Fruit fly (Drosophila melanogaster) whole organism, prepupa: ENCODE data around the gene Nepl20.

Experiments
- CG10631 ChIP-seq: fragments of 200-800 bp; sonication (Bioruptor generic); optimal IDR thresholded peaks from 2 replicates; lab custom pipeline; 2016; ENCODE audit warnings: missing biosample characterization, missing genetic modification characterization
- CG11294 ChIP-seq: fragments of 200-800 bp; sonication (Bioruptor generic); IDR thresholded peaks from 2 replicates; pipeline ENCODE4 v1.3.6; 2022; ENCODE audit warnings: missing biosample characterization, missing genetic modification characterization
- CG11762 ChIP-seq: fragments of 200-800 bp; sonication (Bioruptor generic); optimal IDR thresholded peaks from 3 replicates; lab custom pipeline; 2016; ENCODE audit warnings: missing biosample characterization, missing genetic modification characterization; ENCODE audit not compliant: insufficient read depth
- CG15336 ChIP-seq: fragments of 200-800 bp; sonication (Bioruptor generic); IDR thresholded peaks from 2 replicates; pipeline ENCODE4 v1.3.6; 2022; ENCODE audit warnings: missing biosample characterization, missing genetic modification characterization
- CG1621 ChIP-seq: fragments of 200-800 bp; sonication (Bioruptor generic); optimal IDR thresholded peaks from 3 replicates; lab custom pipeline; 2018; ENCODE audit warnings: missing biosample characterization, mild to moderate bottlenecking, missing genetic modification characterization
- CG3032 ChIP-seq: fragments of 200-800 bp; optimal IDR thresholded peaks from 2 replicates; lab custom pipeline; 2019; ENCODE audit warnings: missing biosample characterization, mild to moderate bottlenecking, missing genetic modification characterization, moderate library complexity
- CG32006 ChIP-seq: fragments of 200-800 bp; sonication (Bioruptor generic); optimal IDR thresholded peaks from 3 replicates; lab custom pipeline; 2017; ENCODE audit warnings: missing biosample characterization, mild to moderate bottlenecking, missing genetic modification characterization
- CG3919 ChIP-seq: fragments of 200-800 bp; sonication (Bioruptor generic); optimal IDR thresholded peaks from 3 replicates; lab custom pipeline; 2016; ENCODE audit warnings: missing biosample characterization, missing genetic modification characterization
- CG4318 ChIP-seq: fragments of 200-800 bp; sonication (Bioruptor generic); optimal IDR thresholded peaks from 3 replicates; lab custom pipeline; 2017; ENCODE audit warnings: missing biosample characterization, mild to moderate bottlenecking, missing genetic modification characterization
- CG6163 ChIP-seq: fragments of 200-800 bp; sonication (Bioruptor generic); IDR thresholded peaks from 3 replicates; pipeline ENCODE4 v1.3.6; 2022; ENCODE audit warnings: missing biosample characterization, missing genetic modification characterization
- CG6792 ChIP-seq: fragments of 200-800 bp; sonication (Bioruptor generic); optimal IDR thresholded peaks from 3 replicates; lab custom pipeline; 2016; ENCODE audit warnings: missing biosample characterization, missing genetic modification characterization
- CG6808 ChIP-seq: fragments of 200-800 bp; sonication (Bioruptor generic); optimal IDR thresholded peaks from 3 replicates; lab custom pipeline; 2017; ENCODE audit warnings: missing biosample characterization, missing genetic modification characterization, mild to moderate bottlenecking, moderate library complexity, missing genetic modification reagents
- CG7368 ChIP-seq: fragments of 200-800 bp; sonication (Bioruptor generic); optimal IDR thresholded peaks from 3 replicates; lab custom pipeline; 2016; ENCODE audit warnings: missing biosample characterization, missing genetic modification characterization
- CG8119 ChIP-seq: fragments of 200-800 bp; sonication (Bioruptor generic); IDR thresholded peaks from 3 replicates; pipeline ENCODE4 v1.3.6; 2022; ENCODE audit warnings: missing biosample characterization, missing genetic modification characterization
- CG8319 ChIP-seq: fragments of 200-800 bp; sonication (Bioruptor generic); optimal IDR thresholded peaks from 3 replicates; lab custom pipeline; 2016; ENCODE audit warnings: missing biosample characterization, missing genetic modification characterization
- CG8632 ChIP-seq: fragments of 200-800 bp; sonication (Bioruptor generic); optimal IDR thresholded peaks from 3 replicates; lab custom pipeline; 2016; ENCODE audit warnings: missing biosample characterization, missing genetic modification characterization
- CG9139 ChIP-seq: fragments of 200-800 bp; sonication (Bioruptor generic); optimal IDR thresholded peaks from 3 replicates; lab custom pipeline; 2017; ENCODE audit warnings: missing biosample characterization, mild to moderate bottlenecking, missing genetic modification characterization
- Eip78C ChIP-seq: fragments of 200-800 bp; sonication (Bioruptor generic); peaks from one replicate; lab custom pipeline; 2016; ENCODE audit warnings: missing biosample characterization, missing genetic modification characterization
- Eip93F ChIP-seq: fragments of 200-800 bp; sonication (Bioruptor generic); optimal IDR thresholded peaks from 2 replicates; lab custom pipeline; 2016; ENCODE audit warnings: missing biosample characterization, mild to moderate bottlenecking, missing genetic modification characterization
- Gug ChIP-seq: fragments of 200-800 bp; sonication (Bioruptor generic); IDR thresholded peaks from 2 replicates; pipeline ENCODE4 v1.3.6; 2022; ENCODE audit warnings: missing biosample characterization, missing genetic modification characterization
- Hr38 ChIP-seq: sonication (Bioruptor generic); optimal IDR thresholded peaks from 2 replicates; lab custom pipeline; 2016; ENCODE audit warnings: missing biosample characterization, missing genetic modification characterization
- Hr39 ChIP-seq: fragments of 200-800 bp; sonication (Bioruptor generic); optimal IDR thresholded peaks from 2 replicates; lab custom pipeline; 2016; ENCODE audit warnings: missing biosample characterization, missing genetic modification characterization
- Hr4 ChIP-seq: fragments of 200-800 bp; sonication (Bioruptor generic); optimal IDR thresholded peaks from 3 replicates; lab custom pipeline; 2016; ENCODE audit warnings: missing biosample characterization, missing genetic modification characterization
- Lpt ChIP-seq: fragments of 200-800 bp; sonication (Bioruptor generic); optimal IDR thresholded peaks from 3 replicates; lab custom pipeline; 2016; ENCODE audit warnings: missing biosample characterization, missing genetic modification characterization
- OdsH ChIP-seq: fragments of 200-800 bp; sonication (Bioruptor generic); optimal IDR thresholded peaks from 3 replicates; lab custom pipeline; 2016; ENCODE audit warnings: missing biosample characterization, missing genetic modification characterization
- Smox ChIP-seq: fragments of 200-800 bp; sonication (Bioruptor generic); optimal IDR thresholded peaks from 3 replicates; lab custom pipeline; 2016; ENCODE audit warnings: missing biosample characterization, missing genetic modification characterization
- Sox14 ChIP-seq: fragments of 200-800 bp; sonication (Bioruptor generic); optimal IDR thresholded peaks from 3 replicates; lab custom pipeline; 2016; ENCODE audit warnings: missing biosample characterization, missing genetic modification characterization
- Sox15 ChIP-seq: fragments of 200-800 bp; sonication (Bioruptor generic); optimal IDR thresholded peaks from 3 replicates; lab custom pipeline; 2016; ENCODE audit warnings: missing biosample characterization, missing genetic modification characterization
- achi ChIP-seq: fragments of 200-800 bp; sonication (Bioruptor generic); optimal IDR thresholded peaks from 3 replicates; lab custom pipeline; 2016; ENCODE audit warnings: missing biosample characterization, missing genetic modification characterization
- acj6 ChIP-seq: fragments of 200-800 bp; sonication (Bioruptor generic); optimal IDR thresholded peaks from 3 replicates; lab custom pipeline; 2016; ENCODE audit warnings: missing biosample characterization, missing genetic modification characterization
- dac ChIP-seq: fragments of 200-800 bp; sonication (Bioruptor generic); optimal IDR thresholded peaks from 2 replicates; lab custom pipeline; 2017; ENCODE audit warnings: missing biosample characterization, mild to moderate bottlenecking, missing genetic modification characterization
- dsx ChIP-seq: fragments of 200-800 bp; optimal IDR thresholded peaks from 3 replicates; lab custom pipeline; 2019; ENCODE audit warnings: missing biosample characterization, mild to moderate bottlenecking, missing genetic modification characterization, moderate library complexity; ENCODE audit not compliant: poor library complexity, severe bottlenecking
- esn ChIP-seq: fragments of 200-800 bp; sonication (Bioruptor generic); optimal IDR thresholded peaks from 2 replicates; lab custom pipeline; 2016; ENCODE audit warnings: missing biosample characterization, mild to moderate bottlenecking, missing genetic modification characterization, moderate library complexity
- fd59A ChIP-seq: fragments of 200-800 bp; sonication (Bioruptor generic); optimal IDR thresholded peaks from 2 replicates; lab custom pipeline; 2017; ENCODE audit warnings: missing biosample characterization, mild to moderate bottlenecking, missing genetic modification characterization, missing genetic modification reagents
- fd85E ChIP-seq: fragments of 200-800 bp; sonication (Bioruptor generic); optimal IDR thresholded peaks from 3 replicates; lab custom pipeline; 2016; ENCODE audit warnings: missing biosample characterization, missing genetic modification characterization
- fkh ChIP-seq: fragments of 200-800 bp; sonication (Bioruptor generic); optimal IDR thresholded peaks from 3 replicates; lab custom pipeline; 2017; ENCODE audit warnings: missing biosample characterization, mild to moderate bottlenecking, missing genetic modification characterization, moderate library complexity
- lz ChIP-seq: fragments of 200-800 bp; sonication (Bioruptor generic); optimal IDR thresholded peaks from 3 replicates; lab custom pipeline; 2016; ENCODE audit warnings: missing biosample characterization, missing genetic modification characterization
- pdm3 ChIP-seq: fragments of 200-800 bp; sonication (Bioruptor generic); optimal IDR thresholded peaks from 3 replicates; lab custom pipeline; 2016; ENCODE audit warnings: missing biosample characterization, missing genetic modification characterization
- salr ChIP-seq, 2 experiments: fragments of 200-800 bp; sonication (Bioruptor generic); optimal IDR thresholded peaks; 3 replicates each; lab custom pipeline; 2016 to 2018; ENCODE audit warnings: missing biosample characterization in 2 of 2, missing genetic modification characterization in 2 of 2, mild to moderate bottlenecking in 1 of 2
- svp ChIP-seq: fragments of 200-800 bp; sonication (Bioruptor generic); peaks from one replicate; lab custom pipeline; 2016; ENCODE audit warnings: missing biosample characterization, missing genetic modification characterization
- topi ChIP-seq: fragments of 200-800 bp; sonication (Bioruptor generic); optimal IDR thresholded peaks from 3 replicates; lab custom pipeline; 2016; ENCODE audit warnings: missing biosample characterization, missing genetic modification characterization
- vri ChIP-seq: fragments of 200-800 bp; sonication (Bioruptor generic); optimal IDR thresholded peaks from 3 replicates; lab custom pipeline; 2016; ENCODE audit warnings: missing biosample characterization, mild to moderate bottlenecking, missing genetic modification characterization

The Nepl20 gene

DNA sequence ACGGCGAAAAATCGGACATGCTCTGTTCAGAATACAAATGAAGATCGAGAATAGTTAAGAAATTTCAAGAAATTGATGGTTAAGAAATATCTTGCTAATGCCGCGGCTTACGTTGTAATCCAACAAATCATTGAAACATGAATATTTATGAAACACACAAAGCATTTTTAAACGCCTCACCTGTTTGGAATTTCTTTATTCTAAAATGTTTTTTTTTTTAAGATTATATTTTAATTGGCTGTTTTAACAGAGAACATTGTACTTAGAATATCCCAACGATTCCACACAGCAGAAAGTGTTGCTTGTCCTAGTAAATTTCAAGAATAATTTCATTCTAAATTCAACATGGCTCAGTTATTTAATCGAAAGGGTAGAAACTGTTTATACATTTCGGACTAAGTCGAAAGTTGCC lies 28.6 kb upstream of the Nepl20 start (continued):
- TF ChIP-seq topi (GFP tag; lab: Kevin White, UChicago) = peak; percentile 45
- peak; percentile 13 for TF ChIP-seq CG8319 (GFP tag; lab: Kevin White, UChicago)
- TF ChIP-seq CG9139 = no peak
- peak; percentile 5 for TF ChIP-seq Hr39 (GFP tag; lab: Kevin White, UChicago)
- peak; percentile 67 for TF ChIP-seq Hr4 (GFP tag; lab: Kevin White, UChicago)
- no peak for TF ChIP-seq dsx
- TF ChIP-seq lz = peak; percentile 30
- peak; percentile 88 for TF ChIP-seq CG32006
- peak; percentile 38 for TF ChIP-seq pdm3 (GFP tag; lab: Kevin White, UChicago)
- peak; percentile 58 for TF ChIP-seq achi (GFP tag; lab: Kevin White, UChicago)
- peak; percentile 40 for TF ChIP-seq CG6808 (GFP tag; lab: Kevin White, UChicago)
- peak; percentile 86 for TF ChIP-seq Eip78C (GFP tag; lab: Kevin White, UChicago)
- TF ChIP-seq salr (GFP tag; optimal IDR thresholded peaks at IDR 0.05; lab: Kevin White, UChicago) = peak in 1 of 2 experiments; percentile 79
- TF ChIP-seq CG4318 (GFP tag; lab: Kevin White, UChicago) = peak; percentile 69
- TF ChIP-seq CG7368 (GFP tag; lab: Kevin White, UChicago) = peak; percentile 25
- TF ChIP-seq Smox (GFP tag; lab: Kevin White, UChicago) = peak; percentile 1
- TF ChIP-seq esn (GFP tag; lab: Kevin White, UChicago) = peak; percentile 47
- peak; percentile 63 for TF ChIP-seq Sox14 (GFP tag; lab: Kevin White, UChicago)
- TF ChIP-seq CG10631 = peak; percentile 77
- TF ChIP-seq CG3919 (GFP tag; lab: Kevin White, UChicago) = peak; percentile 57
- TF ChIP-seq CG8119 (GFP tag; lab: Robert Waterston, UW) = peak; percentile 38; the same call in 1 of the 3 replicates

DNA sequence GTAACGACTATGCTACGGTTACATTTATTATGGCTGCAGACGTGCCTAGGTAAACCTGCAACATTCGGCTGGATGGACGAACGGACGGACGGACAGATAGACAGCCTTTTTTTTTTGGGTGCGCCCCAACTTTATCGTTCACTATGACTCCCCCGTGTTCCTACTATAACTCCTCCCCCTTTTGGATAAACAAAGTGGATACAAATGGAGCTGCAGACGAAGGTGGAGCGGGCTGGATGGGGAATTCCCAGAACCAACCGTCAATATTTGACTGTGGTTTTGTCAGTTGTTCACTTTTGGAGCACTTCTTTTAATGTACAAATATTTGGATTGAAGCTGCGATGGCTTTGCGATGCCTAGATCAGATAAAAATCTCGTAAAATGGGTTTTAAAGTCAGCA lies 24.5 kb upstream of the Nepl20 start:
- TF ChIP-seq fkh (GFP tag; lab: Kevin White, UChicago) (peak; percentile 60), Sox15 (GFP tag; lab: Kevin White, UChicago) (no peak)

DNA sequence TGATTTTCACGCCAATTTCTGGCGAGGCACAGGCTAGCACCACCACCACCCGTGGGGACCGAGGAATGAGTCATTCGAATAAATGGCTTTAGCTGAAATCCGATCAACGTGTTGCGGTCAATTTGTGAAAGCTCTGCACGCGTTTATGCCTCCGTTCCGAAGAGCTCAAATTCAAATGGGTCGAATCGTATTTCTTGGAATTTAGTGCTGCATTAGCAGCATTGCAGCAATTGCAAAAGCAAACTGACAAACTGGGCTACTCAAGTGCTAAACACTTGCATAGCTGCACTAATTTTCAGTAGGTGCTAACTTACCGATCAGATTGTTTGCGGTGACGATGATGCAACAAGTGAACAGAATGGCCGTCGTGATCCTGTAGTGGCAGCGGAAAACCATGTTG lies 23.8 kb upstream of the Nepl20 start:
- TF ChIP-seq dsx (no peak), CG3032 (no peak), achi (GFP tag; lab: Kevin White, UChicago) (no peak), acj6 (GFP tag; lab: Kevin White, UChicago) (no peak), CG32006 (no peak), Gug (no peak), fd85E (GFP tag; lab: Kevin White, UChicago) (no peak), Hr38 (no peak), esn (GFP tag; lab: Kevin White, UChicago) (no peak), salr (GFP tag; optimal IDR thresholded peaks at IDR 0.05; lab: Kevin White, UChicago) (no peak), CG15336 (GFP tag; lab: Robert Waterston, UW) (no peak), CG9139 (no peak), CG1621 (tag; lab: Kevin White, UChicago) (no peak), Eip93F (no peak), CG8632 (no peak)

DNA sequence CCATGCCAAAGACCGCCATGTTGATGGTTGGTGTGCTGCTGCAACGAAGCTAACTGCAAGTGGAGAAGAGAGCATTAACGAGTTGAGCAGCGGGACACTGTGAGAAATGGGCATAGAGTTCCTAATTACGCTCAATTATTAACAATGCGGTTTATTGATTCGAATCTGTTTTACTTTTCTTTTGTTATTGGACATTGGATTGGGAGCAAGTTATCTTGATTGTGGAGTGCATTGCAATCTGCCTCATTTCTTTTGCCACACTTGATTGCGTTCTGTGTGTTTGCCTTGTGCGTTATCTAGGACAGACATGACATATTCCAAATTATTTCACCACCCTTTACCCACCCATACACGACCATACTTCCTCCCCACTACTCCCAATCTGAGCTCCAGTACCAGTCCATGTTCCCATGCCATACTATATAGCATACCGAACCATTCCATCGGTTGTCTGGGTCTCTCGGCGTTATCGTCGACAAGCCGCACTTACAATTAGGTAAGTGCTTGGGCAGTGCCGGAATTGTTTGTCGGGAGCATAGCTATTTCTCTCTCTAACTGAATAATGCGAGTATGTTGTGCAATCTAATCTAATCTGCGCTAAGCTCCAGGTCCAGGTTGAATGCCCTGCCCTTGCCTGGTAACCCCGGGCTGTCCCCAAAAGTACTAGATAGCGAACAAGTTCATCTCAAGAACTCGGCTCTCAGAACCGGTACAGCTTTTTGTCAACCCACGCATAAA lies 23.1 kb upstream of the Nepl20 start:
- TF ChIP-seq lz (no peak), dsx (peak; percentile 46), CG8632 (peak; percentile 3), pdm3 (GFP tag; lab: Kevin White, UChicago) (peak; percentile 47), svp (GFP tag; lab: Kevin White, UChicago) (peak; percentile 61), CG11762 (peak; percentile 19), Gug (peak; percentile 40; the same call in 1 of the 2 replicates), Sox14 (GFP tag; lab: Kevin White, UChicago) (peak; percentile 29), CG10631 (peak; percentile 52), fd59A (GFP tag; lab: Kevin White, UChicago) (peak; percentile 48), Smox (GFP tag; lab: Kevin White, UChicago) (no peak), dac (peak; percentile 63), topi (GFP tag; lab: Kevin White, UChicago) (peak; percentile 19), CG6808 (GFP tag; lab: Kevin White, UChicago) (peak; percentile 31), Eip78C (GFP tag; lab: Kevin White, UChicago) (peak; percentile 87), CG6792 (GFP tag; lab: Kevin White, UChicago) (peak; percentile 29), Hr4 (GFP tag; lab: Kevin White, UChicago) (peak; percentile 70), Lpt (GFP tag; lab: Kevin White, UChicago) (no peak), CG6163 (GFP tag; lab: Robert Waterston, UW) (peak; percentile 77), fd85E (GFP tag; lab: Kevin White, UChicago) (no peak), CG15336 (GFP tag; lab: Robert Waterston, UW) (peak; percentile 74), achi (GFP tag; lab: Kevin White, UChicago) (peak; percentile 26), vri (GFP tag; lab: Kevin White, UChicago) (no peak), CG1621 (tag; lab: Kevin White, UChicago) (peak; percentile 60), CG11294 (0 out of 2 replicates have a peak, but pooled peaks have one; percentile 30), OdsH (GFP tag; lab: Kevin White, UChicago) (peak; percentile 61)
